Fruit fly (Drosophila melanogaster) whole organism, embryonic: ENCODE data around the gene nuf.
A peak's percentile ranks its signal among the peaks of the same experiment; 100 is the strongest.

Experiments
- Abd-B ChIP-seq: fragments of 200-800 bp; sonication (Bioruptor generic); optimal IDR thresholded peaks from 2 replicates; lab custom pipeline; 2018; ENCODE audit warnings: missing biosample characterization, mild to moderate bottlenecking, missing genetic modification characterization, moderate library complexity
- Bteb2 ChIP-seq: fragments of 200-800 bp; sonication (Bioruptor generic); optimal IDR thresholded peaks from 2 replicates; lab custom pipeline; 2016; ENCODE audit warnings: missing biosample characterization, missing genetic modification characterization
- CG10209 ChIP-seq: fragments of 200-800 bp; sonication (Bioruptor generic); optimal IDR thresholded peaks from 3 replicates; lab custom pipeline; 2017; ENCODE audit warnings: missing biosample characterization, mild to moderate bottlenecking, missing genetic modification characterization, missing genetic modification reagents
- CG10321 ChIP-seq: fragments of 200-800 bp; sonication (Bioruptor generic); IDR thresholded peaks from 2 replicates; pipeline ENCODE4 v1.3.6; 2022; ENCODE audit warnings: missing biosample characterization, missing genetic modification characterization
- CG12155 ChIP-seq: fragments of 200-800 bp; sonication (Bioruptor generic); optimal IDR thresholded peaks from 3 replicates; lab custom pipeline; 2016; ENCODE audit warnings: missing biosample characterization, missing genetic modification characterization
- CG16863 ChIP-seq: fragments of 200-800 bp; sonication (Bioruptor generic); optimal IDR thresholded peaks from 3 replicates; lab custom pipeline; 2016; ENCODE audit warnings: missing biosample characterization, missing genetic modification characterization
- CG17568 ChIP-seq: fragments of 200-800 bp; sonication (Bioruptor generic); optimal IDR thresholded peaks from 2 replicates; lab custom pipeline; 2018; ENCODE audit warnings: missing biosample characterization, mild to moderate bottlenecking, missing genetic modification characterization, moderate library complexity
- CG1832 ChIP-seq: fragments of 200-800 bp; sonication (Bioruptor generic); optimal IDR thresholded peaks from 2 replicates; lab custom pipeline; 2017; ENCODE audit warnings: missing biosample characterization, mild to moderate bottlenecking, missing genetic modification characterization, inconsistent platforms
- CG3065 ChIP-seq: fragments of 200-800 bp; sonication (Bioruptor generic); optimal IDR thresholded peaks from 2 replicates; lab custom pipeline; 2016; ENCODE audit warnings: missing biosample characterization, missing genetic modification characterization
- CG34224 ChIP-seq: fragments of 200-800 bp; sonication (Bioruptor generic); IDR thresholded peaks from 3 replicates; pipeline ENCODE4 v1.3.6; 2022; ENCODE audit warnings: missing biosample characterization, missing genetic modification characterization; ENCODE audit not compliant: partially characterized antibody
- CG3726 ChIP-seq: fragments of 200-800 bp; sonication (Bioruptor generic); IDR thresholded peaks from 3 replicates; pipeline ENCODE4, ENCODE4 v1.3.6; 2022; ENCODE audit warnings: missing biosample characterization, missing genetic modification characterization
- CG7987 ChIP-seq: fragments of 200-800 bp; sonication (Bioruptor generic); optimal IDR thresholded peaks from 2 replicates; lab custom pipeline; 2018; ENCODE audit warnings: missing biosample characterization, mild to moderate bottlenecking, missing genetic modification characterization, moderate library complexity
- CG8281 ChIP-seq: fragments of 200-800 bp; sonication (Bioruptor generic); optimal IDR thresholded peaks from 2 replicates; lab custom pipeline; 2018; ENCODE audit warnings: missing biosample characterization, mild to moderate bottlenecking, missing genetic modification characterization, moderate library complexity
- CG8478 ChIP-seq: fragments of >200 bp; optimal IDR thresholded peaks from 2 replicates; lab custom pipeline; 2018
- Deaf1 ChIP-seq: fragments of 200-800 bp; optimal IDR thresholded peaks from 3 replicates; lab custom pipeline; 2019; ENCODE audit warnings: missing biosample characterization, mild to moderate bottlenecking, missing genetic modification characterization, moderate library complexity
- Dip3 ChIP-seq: fragments of 200-800 bp; sonication (Bioruptor generic); optimal IDR thresholded peaks from 3 replicates; lab custom pipeline; 2016; ENCODE audit warnings: missing biosample characterization, missing genetic modification characterization
- HLHmδ ChIP-seq: fragments of 200-800 bp; sonication (Bioruptor generic); optimal IDR thresholded peaks from 2 replicates; lab custom pipeline; 2018; ENCODE audit warnings: missing biosample characterization, mild to moderate bottlenecking, missing genetic modification characterization, moderate library complexity
- Hr3 ChIP-seq: fragments of 200-800 bp; sonication (Bioruptor generic); optimal IDR thresholded peaks from 3 replicates; lab custom pipeline; 2016; ENCODE audit warnings: missing biosample characterization, missing genetic modification characterization
- NC2β ChIP-seq: fragments of 200-800 bp; sonication (Bioruptor generic); optimal IDR thresholded peaks from 2 replicates; lab custom pipeline; 2016; ENCODE audit warnings: missing biosample characterization, missing genetic modification characterization
- Nf-YC ChIP-seq: fragments of 200-800 bp; optimal IDR thresholded peaks from 3 replicates; lab custom pipeline; 2019; ENCODE audit warnings: missing biosample characterization, mild to moderate bottlenecking, missing genetic modification characterization, moderate library complexity
- Opbp ChIP-seq: fragments of 200-800 bp; sonication (Bioruptor generic); IDR thresholded peaks from 3 replicates; pipeline ENCODE4 v1.3.6; 2022; ENCODE audit warnings: missing biosample characterization, missing genetic modification characterization; ENCODE audit not compliant: partially characterized antibody
- Pdp1 ChIP-seq, 2 experiments: fragments of 200-800 bp; sonication (Bioruptor generic); optimal IDR thresholded peaks; 3 replicates each; lab custom pipeline; 2016; ENCODE audit warnings: missing biosample characterization in 2 of 2, missing genetic modification characterization in 2 of 2, mild to moderate bottlenecking in 1 of 2, moderate library complexity in 1 of 2
- Poxn ChIP-seq: fragments of 200-800 bp; sonication (Bioruptor generic); IDR thresholded peaks from 2 replicates; pipeline ENCODE4 v1.3.6; 2022; ENCODE audit warnings: missing biosample characterization, missing genetic modification characterization
- Scr ChIP-seq: fragments of 200-800 bp; sonication (Bioruptor generic); IDR thresholded peaks from 2 replicates; pipeline ENCODE4 v1.3.6; 2022; ENCODE audit warnings: missing biosample characterization, missing genetic modification characterization; ENCODE audit not compliant: partially characterized antibody
- Sry-δ ChIP-seq: fragments of 200-800 bp; sonication (Bioruptor generic); optimal IDR thresholded peaks from 2 replicates; lab custom pipeline; 2016; ENCODE audit warnings: missing biosample characterization, missing genetic modification characterization
- Trl ChIP-seq, 3 experiments: fragments of >200 bp in 2 of 3; fragments of 200-800 bp in 1 of 3; sonication (Bioruptor generic) in 1 of 3; optimal IDR thresholded peaks; 2 replicates in 1 of 3; 3 replicates in 2 of 3; lab custom pipeline; 2016 to 2017; ENCODE audit warnings: missing biosample characterization in 1 of 3, missing genetic modification characterization in 1 of 3
- abd-A ChIP-seq: fragments of 200-800 bp; sonication (Bioruptor generic); optimal IDR thresholded peaks from 3 replicates; lab custom pipeline; 2019; ENCODE audit warnings: missing biosample characterization, mild to moderate bottlenecking, missing genetic modification characterization, moderate library complexity
- ase ChIP-seq: fragments of 200-800 bp; sonication (Bioruptor generic); IDR thresholded peaks from 3 replicates; pipeline ENCODE4 v1.3.6; 2022; ENCODE audit warnings: missing biosample characterization, missing genetic modification characterization
- bsh ChIP-seq, 2 experiments: fragments of 200-800 bp; sonication (Bioruptor generic); optimal IDR thresholded peaks; 2 replicates each; lab custom pipeline; 2017 to 2018; ENCODE audit warnings: mild to moderate bottlenecking in 2 of 2, missing biosample characterization in 2 of 2, missing genetic modification characterization in 2 of 2, moderate library complexity in 1 of 2
- crol ChIP-seq: fragments of 200-800 bp; sonication (Bioruptor generic); IDR thresholded peaks from 2 replicates; pipeline ENCODE4 v1.3.6; 2022; ENCODE audit warnings: missing biosample characterization, missing genetic modification characterization
- crp ChIP-seq, 2 experiments: fragments of 200-800 bp; sonication (Bioruptor generic); optimal IDR thresholded peaks; 2 replicates in 1 of 2; 3 replicates in 1 of 2; lab custom pipeline; 2017; ENCODE audit warnings: missing biosample characterization in 2 of 2, missing genetic modification characterization in 2 of 2, mild to moderate bottlenecking in 1 of 2, moderate library complexity in 1 of 2
- gce ChIP-seq: fragments of 200-800 bp; sonication (Bioruptor generic); IDR thresholded peaks from 3 replicates; pipeline ENCODE4 v1.3.6; 2022; ENCODE audit warnings: missing biosample characterization, missing genetic modification characterization
- gcm ChIP-seq: fragments of 200-800 bp; sonication (Bioruptor generic); optimal IDR thresholded peaks from 2 replicates; lab custom pipeline; 2019; ENCODE audit warnings: missing biosample characterization, mild to moderate bottlenecking, missing genetic modification characterization, moderate library complexity
- kni ChIP-seq: fragments of 200-800 bp; sonication (Bioruptor generic); optimal IDR thresholded peaks from 3 replicates; lab custom pipeline; 2017; ENCODE audit warnings: mild to moderate bottlenecking, missing biosample characterization, missing genetic modification reagents, missing genetic modification characterization
- mld ChIP-seq: fragments of 200-800 bp; sonication (Bioruptor generic); IDR thresholded peaks from 3 replicates; pipeline ENCODE4 v1.3.6; 2022; ENCODE audit warnings: missing biosample characterization, missing genetic modification characterization; ENCODE audit not compliant: partially characterized antibody
- nmo ChIP-seq: fragments of 200-800 bp; sonication (Bioruptor generic); optimal IDR thresholded peaks from 2 replicates; lab custom pipeline; 2018; ENCODE audit warnings: missing biosample characterization, mild to moderate bottlenecking, missing genetic modification characterization, moderate library complexity
- oc ChIP-seq: fragments of 200-800 bp; sonication (Bioruptor generic); optimal IDR thresholded peaks from 2 replicates; lab custom pipeline; 2018; ENCODE audit warnings: missing biosample characterization, mild to moderate bottlenecking, missing genetic modification characterization, moderate library complexity
- onecut ChIP-seq: fragments of 200-800 bp; sonication (Bioruptor generic); IDR thresholded peaks from 2 replicates; pipeline ENCODE4 v1.3.6; 2022; ENCODE audit warnings: missing biosample characterization, missing genetic modification characterization
- peb ChIP-seq: fragments of 200-800 bp; sonication (Bioruptor generic); IDR thresholded peaks from 2 replicates; pipeline ENCODE4 v1.3.6; 2022; ENCODE audit warnings: missing biosample characterization, missing genetic modification characterization
- seq ChIP-seq: fragments of 200-800 bp; sonication (Bioruptor generic); IDR thresholded peaks from 2 replicates; pipeline ENCODE4 v1.3.6; 2022; ENCODE audit warnings: missing biosample characterization, missing genetic modification characterization
- sisA ChIP-seq: fragments of 200-800 bp; sonication (Bioruptor generic); IDR thresholded peaks from 2 replicates; pipeline ENCODE4 v1.3.6; 2022; ENCODE audit warnings: missing biosample characterization, missing genetic modification characterization
- sob ChIP-seq: fragments of 200-800 bp; sonication (Bioruptor generic); IDR thresholded peaks from 2 replicates; pipeline ENCODE4 v1.3.6; 2022; ENCODE audit warnings: missing biosample characterization, missing genetic modification characterization
- sqz ChIP-seq: fragments of 200-800 bp; sonication (Bioruptor generic); optimal IDR thresholded peaks from 3 replicates; lab custom pipeline; 2018; ENCODE audit warnings: missing biosample characterization, mild to moderate bottlenecking, missing genetic modification characterization
- tap ChIP-seq: fragments of 200-800 bp; optimal IDR thresholded peaks from 3 replicates; lab custom pipeline; 2019; ENCODE audit warnings: missing biosample characterization, mild to moderate bottlenecking, missing genetic modification characterization, moderate library complexity
- trh ChIP-seq: fragments of 200-800 bp; sonication (Bioruptor generic); optimal IDR thresholded peaks from 2 replicates; lab custom pipeline; 2016; ENCODE audit warnings: missing biosample characterization, missing genetic modification characterization
- unc-4 ChIP-seq: fragments of 200-800 bp; sonication (Bioruptor generic); IDR thresholded peaks from 2 replicates; pipeline ENCODE4 v1.3.6; 2022; ENCODE audit warnings: missing biosample characterization, missing genetic modification characterization; ENCODE audit not compliant: partially characterized antibody
- yki ChIP-seq: fragments of >200 bp; optimal IDR thresholded peaks from 3 replicates; lab custom pipeline; 2018
- zen ChIP-seq: fragments of 200-800 bp; sonication (Bioruptor generic); optimal IDR thresholded peaks from 3 replicates; lab custom pipeline; 2018; ENCODE audit warnings: missing biosample characterization, mild to moderate bottlenecking, missing genetic modification characterization, moderate library complexity
- zfh2 ChIP-seq: fragments of 200-800 bp; sonication (Bioruptor generic); optimal IDR thresholded peaks from 2 replicates; lab custom pipeline; 2016; ENCODE audit warnings: missing biosample characterization, missing genetic modification characterization

The nuf gene

DNA sequence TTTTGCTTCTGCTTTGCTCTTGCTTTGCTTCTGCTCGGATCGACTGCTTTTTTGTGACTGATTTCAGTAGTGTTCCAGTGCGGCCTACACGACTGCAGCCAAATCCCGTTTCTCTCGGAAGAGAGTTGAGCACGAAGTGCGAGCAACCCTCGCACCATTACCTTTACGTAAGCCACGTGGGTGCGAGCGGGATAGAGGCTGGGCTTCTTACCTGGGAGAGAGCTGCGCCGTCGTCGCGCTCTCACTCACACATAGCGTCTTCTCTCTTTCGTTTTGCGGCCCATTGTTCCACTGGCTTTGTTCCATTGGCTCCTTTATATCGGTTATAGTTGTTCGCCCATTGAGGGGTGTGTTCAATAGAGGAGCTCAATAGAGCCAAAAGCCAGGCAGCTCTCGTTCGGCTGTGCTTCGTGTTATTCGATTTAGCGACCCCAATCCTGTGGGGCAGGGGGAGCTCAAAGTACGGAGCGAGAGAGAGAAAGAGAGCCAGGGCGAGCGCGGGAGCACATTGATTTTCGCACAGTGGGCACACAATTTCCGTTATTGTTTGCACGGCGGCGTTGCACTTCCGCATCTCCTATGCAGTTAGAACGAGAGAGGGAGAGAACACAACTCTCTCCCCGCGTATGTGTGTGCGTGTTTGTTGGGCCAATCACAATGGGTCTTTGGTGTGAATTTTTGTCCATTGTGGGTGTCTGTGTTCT lies 13.0 kb upstream of the nuf start (continued):
- TF ChIP-seq NC2β (no peak), CG1832 (peak; percentile 99), HLHmδ (GFP tag; lab: Kevin White, UChicago) (no peak), CG3726 (GFP tag; lab: Robert Waterston, UW) (no peak), gcm (GFP tag; lab: Kevin White, UChicago) (no peak), Deaf1 (tag; lab: Kevin White, UChicago) (peak; percentile 98), CG34224 (GFP tag; lab: Robert Waterston, UW) (peak; percentile 19; the same call in 1 of the 3 replicates), oc (tag; lab: Kevin White, UChicago) (peak; percentile 82), ase (no peak), Trl (optimal IDR thresholded peaks at IDR 0.05; lab: Kevin White, UChicago) (peak; percentile 84 to 85), Trl (GFP tag; optimal IDR thresholded peaks at IDR 0.05; lab: Kevin White, UChicago) (peak; percentile 60), Opbp (GFP tag; lab: Robert Waterston, UW) (peak; percentile 32; the same call in 1 of the 3 replicates), Abd-B (GFP tag; lab: Kevin White, UChicago) (no peak), CG10209 (GFP tag; lab: Kevin White, UChicago) (no peak), Hr3 (no peak), crol (GFP tag; lab: Robert Waterston, UW) (peak; percentile 37; the same call in 1 of the 2 replicates), bsh (GFP tag; optimal IDR thresholded peaks at IDR 0.05; lab: Kevin White, UChicago) (peak in 1 of 2 experiments; percentile 24), Scr (GFP tag; lab: Robert Waterston, UW) (peak; percentile 33; the same call in 1 of the 2 replicates), CG10321 (GFP tag; lab: Robert Waterston, UW) (peak; percentile 97), peb (peak; percentile 14; the same call in 1 of the 2 replicates), Sry-δ (GFP tag; lab: Kevin White, UChicago) (no peak), CG12155 (GFP tag; lab: Kevin White, UChicago) (no peak), mld (no peak), trh (GFP tag; lab: Kevin White, UChicago) (no peak), sob (GFP tag; lab: Robert Waterston, UW) (no peak), CG17568 (GFP tag; lab: Kevin White, UChicago) (no peak), CG8478 (lab: Kevin White, UChicago) (peak; percentile 95), gce (GFP tag; lab: Robert Waterston, UW) (no peak), sqz (GFP tag; lab: Kevin White, UChicago) (peak; percentile 39), Dip3 (no peak), sisA (GFP tag; lab: Robert Waterston, UW) (no peak), crp (GFP tag; optimal IDR thresholded peaks at IDR 0.05; lab: Kevin White, UChicago) (no peak), zfh2 (GFP tag; lab: Kevin White, UChicago) (no peak), CG16863 (GFP tag; lab: Kevin White, UChicago) (no peak), seq (GFP tag; lab: Robert Waterston, UW) (peak; percentile 92), CG8281 (tag; lab: Kevin White, UChicago) (no peak), kni (GFP tag; lab: Kevin White, UChicago) (peak; percentile 41), onecut (GFP tag; lab: Robert Waterston, UW) (peak; percentile 35; the same call in 1 of the 2 replicates), Poxn (GFP tag; lab: Robert Waterston, UW) (no peak), nmo (peak; percentile 2), CG7987 (no peak), Nf-YC (tag; lab: Kevin White, UChicago) (peak; percentile 99), Bteb2 (no peak), abd-A (tag; lab: Kevin White, UChicago) (no peak), unc-4 (GFP tag; lab: Robert Waterston, UW) (no peak), zen (tag; lab: Kevin White, UChicago) (peak; percentile 2), CG3065 (GFP tag; lab: Kevin White, UChicago) (no peak), yki (lab: Kevin White, UChicago) (peak; percentile 38), tap (tag; lab: Kevin White, UChicago) (no peak), Pdp1 (GFP tag; optimal IDR thresholded peaks at IDR 0.05; lab: Kevin White, UChicago) (peak in 1 of 2 experiments; percentile 91)
